Worm (Caenorhabditis elegans) whole organism, dauer: ENCODE results near the gene T24E12.13.

Experiments used
- unc-62 ChIP-seq: sonication (generic microtip); optimal IDR thresholded peaks from 2 replicates; lab custom pipeline; 2017; ENCODE audit warnings: missing biosample characterization, missing genetic modification reagents, missing genetic modification characterization

T24E12.13 gene

DNA sequence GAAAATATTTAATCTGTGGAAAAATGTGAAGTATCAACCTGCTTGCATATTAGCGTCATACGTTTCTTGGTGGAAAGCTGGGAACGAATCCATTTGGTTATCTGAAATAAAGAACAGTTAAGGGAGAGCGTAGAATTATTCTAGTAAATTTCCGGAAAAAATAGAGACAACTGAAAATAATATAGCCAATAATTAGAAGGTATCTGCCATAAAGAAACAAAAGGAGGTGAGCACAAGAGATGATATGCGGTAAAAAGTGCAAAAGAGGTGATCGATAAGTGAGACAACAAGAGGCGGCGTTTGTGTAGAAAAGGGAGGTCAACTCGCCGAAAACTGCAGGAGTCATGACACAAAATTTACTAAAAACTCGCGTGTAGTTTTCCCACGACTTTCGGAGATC lies 7.8 kb upstream of the T24E12.13 start, which contains the start of gene T24E12.11:
Gene T24E12.11 (minus strand): TSS at position 101 of the 400 bp plus-strand sequence.
- TF ChIP-seq unc-62 (GFP tag; lab: Kevin White, UChicago) = no peak

DNA sequence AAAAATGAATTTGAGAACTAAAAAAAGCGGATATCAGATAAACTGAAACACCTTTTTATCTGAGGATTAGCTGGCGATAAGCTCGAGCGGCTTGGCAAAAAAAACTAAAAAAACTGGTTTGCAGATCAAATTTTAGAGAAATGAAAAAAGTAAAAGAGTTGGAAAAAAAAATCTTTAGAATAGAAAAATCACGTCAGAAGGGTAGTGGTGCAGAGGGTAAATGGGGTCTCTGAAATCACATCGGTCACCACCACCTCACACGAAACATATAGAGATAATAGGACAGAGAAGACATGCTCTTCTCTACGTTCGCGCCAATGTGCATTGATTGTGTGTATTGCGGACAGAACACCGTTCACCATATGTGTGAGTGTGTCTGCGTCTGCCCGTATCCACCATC lies 6.0 kb upstream of the T24E12.13 start:
- TF ChIP-seq unc-62 (GFP tag; lab: Kevin White, UChicago) = no peak

DNA sequence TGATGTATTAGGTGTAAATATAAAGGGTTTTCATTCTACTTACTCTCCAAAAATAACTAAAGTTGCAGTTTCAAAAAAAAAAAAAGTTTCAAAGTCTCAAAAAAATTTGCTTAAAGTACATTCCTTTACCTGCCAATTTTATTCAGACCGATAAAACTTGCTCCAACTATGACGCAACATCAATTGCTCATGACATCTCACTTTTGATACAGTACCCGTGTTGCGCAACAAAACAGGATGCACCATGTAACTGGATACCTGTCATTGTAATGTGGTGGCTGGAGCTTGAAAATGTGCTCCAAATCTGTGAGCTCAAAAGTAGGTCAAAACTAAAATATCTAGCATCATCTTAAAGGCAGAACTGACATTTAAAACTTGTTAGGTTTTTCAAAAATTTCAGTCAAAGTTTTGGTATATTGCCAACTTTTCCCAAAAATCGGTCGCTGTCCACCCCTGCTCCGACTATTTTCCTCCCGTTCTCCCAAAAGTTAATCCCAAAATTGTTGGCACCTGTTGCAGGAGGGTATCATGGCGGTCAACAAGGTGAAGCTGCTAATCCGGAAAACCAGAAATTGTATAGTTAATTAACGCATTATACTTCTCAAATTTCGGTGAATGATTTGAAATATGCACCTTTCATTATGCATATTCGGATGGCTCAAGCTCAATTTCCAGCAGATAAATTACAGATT lies 4.8 kb upstream of the T24E12.13 start, which contains the start of gene T24E12.2:
Gene T24E12.2 (plus strand): TSS at position 642 of the 692 bp plus-strand sequence.
- TF ChIP-seq unc-62 (GFP tag; lab: Kevin White, UChicago) = no peak

DNA sequence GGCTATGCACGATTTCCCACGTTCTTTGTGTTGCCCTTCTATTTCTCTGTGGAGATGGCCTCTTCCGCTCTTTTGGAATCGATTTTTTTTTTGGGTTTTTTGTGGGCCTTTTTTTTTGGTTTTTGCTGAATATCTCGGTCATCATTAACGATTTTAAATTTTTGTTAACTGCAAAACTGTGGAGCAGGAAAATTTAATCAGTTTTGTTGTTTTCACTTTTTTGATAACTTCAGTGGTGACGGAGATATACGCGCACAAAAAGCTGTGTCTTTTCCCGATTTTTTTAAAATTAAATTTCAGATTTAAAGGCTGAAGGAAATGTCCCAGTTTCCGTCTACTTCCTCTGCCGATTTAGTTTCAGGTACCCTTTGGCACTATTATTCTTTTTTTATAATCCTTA lies 2.0 kb upstream of the T24E12.13 start, which contains the start of gene T24E12.1:
Gene T24E12.1 (plus strand): TSS at position 301 of the 400 bp plus-strand sequence.
- no peak for TF ChIP-seq unc-62 (GFP tag; lab: Kevin White, UChicago)

ce11 chrII:3785756-3786155 lies 1.5 kb upstream of the T24E12.13 start:
- TF ChIP-seq unc-62 (GFP tag; lab: Kevin White, UChicago) = no peak

DNA sequence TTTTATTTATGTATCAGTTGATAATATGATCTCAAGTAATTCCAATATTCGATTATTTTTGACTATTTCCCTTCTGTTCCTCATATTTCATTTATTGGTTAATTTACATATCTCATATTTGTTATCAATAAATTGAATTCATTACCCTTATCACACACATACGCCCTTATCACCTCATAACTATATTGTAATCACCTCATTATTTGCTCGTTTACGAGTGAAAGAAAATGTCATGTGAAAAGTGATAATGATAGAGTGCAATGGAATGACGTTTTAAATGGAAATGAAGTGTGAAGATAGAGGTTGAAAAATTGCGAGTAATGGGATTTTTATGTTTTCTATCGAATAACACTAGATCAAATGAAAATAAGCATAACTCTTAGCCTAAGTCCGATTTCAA lies 713 bp upstream of the T24E12.13 start:
- TF ChIP-seq unc-62 (GFP tag; lab: Kevin White, UChicago) = no peak

ce11 chrII:3788356-3788962 lies 1.2 kb downstream of the T24E12.13 start:
- no peak for TF ChIP-seq unc-62 (GFP tag; lab: Kevin White, UChicago)

DNA sequence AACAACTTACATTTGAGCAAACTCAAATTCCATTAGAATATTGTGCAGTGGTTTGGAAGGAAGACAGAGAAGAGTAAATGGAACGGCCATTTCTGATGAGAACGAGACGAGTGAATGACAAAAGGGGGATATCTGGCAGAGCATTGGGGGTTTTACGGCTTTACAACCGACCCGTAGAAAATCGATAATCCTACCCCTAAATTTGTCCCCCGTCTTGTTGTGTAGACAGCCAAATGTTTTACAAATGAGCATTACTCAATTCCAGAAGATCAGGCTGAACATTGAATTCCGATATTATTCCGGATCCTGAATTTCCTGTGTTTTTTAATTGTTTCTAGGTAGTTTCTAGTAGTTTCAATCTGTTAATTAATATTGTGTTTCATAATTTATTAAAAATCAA lies 6.1 kb downstream of the T24E12.13 start, which contains the start of gene fbxb-99:
Gene fbxb-99 (minus strand): TSS at position 101 of the 400 bp plus-strand sequence.
- TF ChIP-seq unc-62 (GFP tag; lab: Kevin White, UChicago) = no peak

DNA sequence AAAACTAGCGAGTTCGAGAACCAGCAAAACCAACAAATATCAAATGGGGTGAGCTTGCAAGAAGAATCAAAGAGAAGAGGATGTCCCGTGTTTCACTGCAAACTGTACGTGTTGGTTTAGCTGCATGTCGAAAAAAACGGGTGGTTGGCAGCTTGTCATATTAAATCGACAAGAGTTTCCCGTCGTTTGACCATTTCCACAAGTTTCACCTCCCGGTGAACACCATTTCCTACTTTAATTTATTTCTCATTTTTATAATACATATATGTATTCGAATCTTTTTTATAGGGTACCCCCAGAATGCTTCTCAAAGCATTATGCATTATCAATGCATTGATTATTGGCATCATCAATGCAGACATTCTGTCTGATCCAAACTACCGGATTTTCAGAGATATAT lies 8.1 kb downstream of the T24E12.13 start, which contains the start of gene Y8A9A.2:
Gene Y8A9A.2 (plus strand): TSS at position 301 of the 400 bp plus-strand sequence.
- TF ChIP-seq unc-62 (GFP tag; lab: Kevin White, UChicago) = no peak

DNA sequence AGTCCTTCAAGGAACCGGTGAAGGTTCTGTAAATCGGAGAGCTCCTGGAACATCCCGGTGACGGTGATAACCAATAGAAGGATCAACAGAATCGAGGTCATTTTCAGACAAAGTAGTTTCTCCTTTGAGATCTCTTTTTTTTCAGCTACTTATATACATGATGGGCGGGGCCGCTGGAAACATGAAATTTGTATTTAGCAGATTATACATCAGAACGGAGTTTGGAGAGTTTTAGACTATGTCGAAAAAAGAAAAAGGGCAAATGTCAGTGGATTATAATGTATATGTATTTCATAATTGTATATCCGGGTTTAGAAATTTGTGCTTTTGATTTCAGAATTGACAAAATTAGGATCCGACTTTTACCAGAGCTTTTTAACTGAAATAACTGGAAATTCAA lies 16.0 kb downstream of the T24E12.13 start, which contains the start of gene ins-32:
Gene ins-32 (minus strand): TSS at position 101 of the 400 bp plus-strand sequence.
- TF ChIP-seq unc-62 (GFP tag; lab: Kevin White, UChicago) = no peak

- no peak for TF ChIP-seq unc-62 (GFP tag; lab: Kevin White, UChicago)
These were observed 18.3 kb downstream of the T24E12.13 start for ce11 chrII:3805518-3805917.

DNA sequence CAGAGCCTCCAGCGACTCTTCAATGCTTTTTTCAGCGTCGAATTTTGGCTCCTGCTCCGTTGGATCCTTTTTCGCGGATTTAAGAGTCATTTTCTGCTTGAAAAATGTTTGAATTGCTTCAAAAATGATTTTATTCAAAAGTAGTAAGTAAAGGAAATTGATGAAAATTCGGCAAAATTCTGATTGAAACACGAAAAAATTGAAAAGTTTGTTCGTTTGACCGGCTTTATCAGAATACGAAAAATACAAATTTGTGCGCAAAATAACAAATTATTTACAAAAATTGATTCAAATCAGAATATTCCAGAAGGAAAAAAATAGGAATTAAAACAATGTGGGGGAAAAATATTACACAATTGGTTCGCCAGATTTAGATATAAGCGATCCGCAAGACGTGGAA lies 19.7 kb downstream of the T24E12.13 start, which contains the start of gene F54D10.4:
Gene F54D10.4 (minus strand): TSS at position 101 of the 400 bp plus-strand sequence.
- TF ChIP-seq unc-62 (GFP tag; lab: Kevin White, UChicago) = no peak

DNA sequence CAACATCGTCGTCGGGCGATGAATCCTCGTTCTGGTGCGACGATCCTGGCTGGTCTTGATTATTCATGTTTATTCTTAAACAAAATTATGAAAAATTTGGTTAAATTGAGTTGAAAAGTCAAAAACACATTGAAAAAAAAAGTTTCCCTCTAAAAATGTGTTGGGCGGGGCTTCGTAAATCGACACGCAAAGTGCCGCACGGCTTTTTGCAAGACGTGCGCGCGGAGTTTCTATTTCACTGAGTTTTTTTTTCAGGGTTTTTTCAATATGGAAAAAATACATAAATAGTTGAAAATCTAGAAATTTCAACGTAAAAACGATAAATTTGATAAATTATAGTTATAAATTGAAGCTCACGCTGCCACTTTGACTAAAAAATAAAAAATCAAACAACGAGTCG lies 20.9 kb downstream of the T24E12.13 start, which contains the start of gene F54D10.5:
Gene F54D10.5 (minus strand): TSS at position 74 of the 400 bp plus-strand sequence.
- TF ChIP-seq unc-62 (GFP tag; lab: Kevin White, UChicago) = no peak

DNA sequence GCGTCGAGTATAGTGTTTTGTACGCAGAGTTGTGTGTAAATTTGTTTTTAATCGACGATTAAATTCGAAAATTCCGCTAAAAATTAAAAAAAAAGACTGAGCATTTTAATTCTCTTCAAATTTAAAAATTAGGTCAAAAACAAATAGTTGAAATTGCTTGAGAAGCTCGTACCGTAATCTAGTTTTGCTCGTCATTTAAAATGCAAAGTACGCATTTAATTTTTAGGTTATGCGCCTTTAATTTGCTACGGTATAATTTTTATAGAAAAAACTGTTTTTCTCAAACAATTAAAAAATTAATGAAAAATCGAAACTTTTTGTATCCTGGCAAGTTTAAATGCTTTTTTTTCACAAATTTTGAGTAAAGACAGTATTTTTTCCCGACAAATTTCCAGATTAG lies 21.4 kb downstream of the T24E12.13 start:
- TF ChIP-seq unc-62 (GFP tag; lab: Kevin White, UChicago) = no peak

DNA sequence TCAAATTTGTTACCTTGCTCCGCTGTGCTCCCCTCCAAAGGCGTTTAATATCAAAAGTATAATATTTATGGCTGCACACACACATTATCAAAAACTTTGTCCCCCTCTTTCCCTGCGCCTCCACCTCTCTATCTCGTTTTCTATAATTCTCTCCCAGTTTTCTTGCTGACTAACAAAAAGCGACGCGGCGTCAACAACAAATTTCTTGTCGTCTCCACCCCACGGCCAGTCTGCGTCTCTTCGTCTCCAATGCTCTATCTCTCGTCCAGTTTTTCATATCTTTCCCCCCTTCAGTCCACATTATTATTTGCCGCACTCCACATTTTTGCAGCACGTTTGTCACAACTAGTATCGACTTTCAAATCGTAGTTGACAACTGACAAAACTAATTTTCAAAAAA lies 23.3 kb downstream of the T24E12.13 start:
- no peak for TF ChIP-seq unc-62 (GFP tag; lab: Kevin White, UChicago)

ce11 chrII:3811816-3812332 lies 24.6 kb downstream of the T24E12.13 start, which contains the start of gene lido-15:
TSS of gene lido-15 (plus strand) at chrII:3812282.
- no peak for TF ChIP-seq unc-62 (GFP tag; lab: Kevin White, UChicago)
